Fruit fly (Drosophila melanogaster): ENCODE results near the gene Taf10b.

Gene Taf10b

DNA sequence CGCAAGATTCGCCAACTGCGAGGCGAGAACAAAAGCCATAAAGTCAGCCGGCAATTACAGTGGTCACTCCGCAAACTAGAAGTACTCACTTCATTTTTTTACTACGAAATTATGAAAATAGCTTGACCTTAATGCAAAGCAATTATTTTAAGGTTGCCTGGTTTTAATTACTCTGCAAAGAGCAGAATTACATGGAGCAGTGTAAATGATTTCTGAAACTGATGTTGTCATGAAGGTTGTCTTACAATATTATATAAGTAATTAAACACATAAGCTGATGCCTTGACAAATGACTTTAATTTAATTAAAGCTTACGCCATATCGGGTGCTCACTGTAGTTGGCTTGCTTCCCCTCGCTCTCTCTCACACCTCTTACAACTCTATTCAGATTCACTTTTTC is 33.4 kb downstream of the Taf10b start (continued):
- TF ChIP-seq H2.0 (GFP tag; IDR thresholded peaks at IDR 0.05) (no peak), CG12769 (tag; optimal IDR thresholded peaks at IDR 0.05) (peak; percentile 50), CG1647 (GFP tag; optimal IDR thresholded peaks at IDR 0.05) (no peak), CG15011 (GFP tag; optimal IDR thresholded peaks at IDR 0.05) (no peak), CG32767 (GFP tag; IDR thresholded peaks at IDR 0.05) (no peak), inv (GFP tag; IDR thresholded peaks at IDR 0.05; ENCODE audit: partially characterized antibody) (no peak), CG7786 (GFP tag; optimal IDR thresholded peaks at IDR 0.05) (peak; percentile 42), CG10543 (GFP tag; optimal IDR thresholded peaks at IDR 0.05) (no peak), pros (GFP tag; optimal IDR thresholded peaks at IDR 0.05) (no peak), MTF-1 (GFP tag; optimal IDR thresholded peaks at IDR 0.05; ENCODE audit: borderline replicate concordance) (no peak), CG2889 (GFP tag; IDR thresholded peaks at IDR 0.05) (no peak), tio (GFP tag; optimal IDR thresholded peaks at IDR 0.05) (peak; percentile 56), Hey (tag; optimal IDR thresholded peaks at IDR 0.05) (no peak), CG4617 (GFP tag; optimal IDR thresholded peaks at IDR 0.05; ENCODE audit: borderline replicate concordance) (no peak), Ssrp (tag; optimal IDR thresholded peaks at IDR 0.05) (no peak), CG12236 (GFP tag; optimal IDR thresholded peaks at IDR 0.05) (no peak), ems (GFP tag; optimal IDR thresholded peaks at IDR 0.05) (no peak), CG4282 (GFP tag; optimal IDR thresholded peaks at IDR 0.05) (no peak), CG3726 (GFP tag; IDR thresholded peaks at IDR 0.05) (no peak), CG17802 (tag; optimal IDR thresholded peaks at IDR 0.05) (no peak), gcm (GFP tag; optimal IDR thresholded peaks at IDR 0.05) (no peak), row (GFP tag; IDR thresholded peaks at IDR 0.05) (peak; percentile 68), CG13123 (GFP tag; optimal IDR thresholded peaks at IDR 0.05) (no peak), CG8765 (GFP tag; IDR thresholded peaks at IDR 0.05) (no peak), unpg (GFP tag; optimal IDR thresholded peaks at IDR 0.05) (peak; percentile 45), zen (tag; optimal IDR thresholded peaks at IDR 0.05) (no peak), BtbVII (GFP tag; optimal IDR thresholded peaks at IDR 0.05) (peak; percentile 50), tna (GFP tag; IDR thresholded peaks at IDR 0.05; ENCODE audit: partially characterized antibody) (no peak), CG9609 (GFP tag; optimal IDR thresholded peaks at IDR 0.05) (peak; percentile 23), CG17385 (GFP tag; optimal IDR thresholded peaks at IDR 0.05) (peak; percentile 45), CG7928 (GFP tag; optimal IDR thresholded peaks at IDR 0.05) (peak; percentile 37), ind (GFP tag; optimal IDR thresholded peaks at IDR 0.05) (peak; percentile 40), nerfin-2 (GFP tag; IDR thresholded peaks at IDR 0.05; ENCODE audit: partially characterized antibody) (no peak), bab2 (GFP tag; optimal IDR thresholded peaks at IDR 0.05) (peak; percentile 12), ap (GFP tag; IDR thresholded peaks at IDR 0.05) (no peak), CG2678 (tag; optimal IDR thresholded peaks at IDR 0.05) (peak; percentile 73), bsh (GFP tag; optimal IDR thresholded peaks at IDR 0.05) (peak; percentile 12 to 74), NFAT (GFP tag; IDR thresholded peaks at IDR 0.05) (no peak), btn (GFP tag; optimal IDR thresholded peaks at IDR 0.05) (no peak), CG15269 (tag; optimal IDR thresholded peaks at IDR 0.05) (peak; percentile 44), CoRest (tag; optimal IDR thresholded peaks at IDR 0.05) (peak; percentile 56), Hr3 (GFP tag; optimal IDR thresholded peaks at IDR 0.05) (peak; percentile 3), kah (GFP tag; optimal IDR thresholded peaks at IDR 0.05) (no peak), CG8359 (GFP tag; optimal IDR thresholded peaks at IDR 0.05; ENCODE audit: borderline replicate concordance) (no peak), Six4 (GFP tag; optimal IDR thresholded peaks at IDR 0.05) (no peak), CG10959 (GFP tag; IDR thresholded peaks at IDR 0.05) (no peak), fd3F (GFP tag; optimal IDR thresholded peaks at IDR 0.05) (peak; percentile 45), Eip74EF (GFP tag; optimal IDR thresholded peaks at IDR 0.05) (no peak), CG16779 (GFP tag; IDR thresholded peaks at IDR 0.05) (no peak), CG12942 (GFP tag; optimal IDR thresholded peaks at IDR 0.05) (no peak), Abd-B (GFP tag; optimal IDR thresholded peaks at IDR 0.05) (peak; percentile 41)

Data from whole organism, embryonic.